Worm (Caenorhabditis elegans) whole organism, dauer: Measurements from ENCODE around the gene F48C5.2.

Experiments used
- unc-62 ChIP-seq: sonication (generic microtip); optimal IDR thresholded peaks from 2 replicates; lab custom pipeline; 2017; ENCODE audit warnings: missing biosample characterization, missing genetic modification reagents, missing genetic modification characterization

F48C5.2 gene

ce11 chrX:11475780-11476179, 21.6 kb upstream of the F48C5.2 start:
- no peak for TF ChIP-seq unc-62 (GFP tag; lab: Kevin White, UChicago)

DNA sequence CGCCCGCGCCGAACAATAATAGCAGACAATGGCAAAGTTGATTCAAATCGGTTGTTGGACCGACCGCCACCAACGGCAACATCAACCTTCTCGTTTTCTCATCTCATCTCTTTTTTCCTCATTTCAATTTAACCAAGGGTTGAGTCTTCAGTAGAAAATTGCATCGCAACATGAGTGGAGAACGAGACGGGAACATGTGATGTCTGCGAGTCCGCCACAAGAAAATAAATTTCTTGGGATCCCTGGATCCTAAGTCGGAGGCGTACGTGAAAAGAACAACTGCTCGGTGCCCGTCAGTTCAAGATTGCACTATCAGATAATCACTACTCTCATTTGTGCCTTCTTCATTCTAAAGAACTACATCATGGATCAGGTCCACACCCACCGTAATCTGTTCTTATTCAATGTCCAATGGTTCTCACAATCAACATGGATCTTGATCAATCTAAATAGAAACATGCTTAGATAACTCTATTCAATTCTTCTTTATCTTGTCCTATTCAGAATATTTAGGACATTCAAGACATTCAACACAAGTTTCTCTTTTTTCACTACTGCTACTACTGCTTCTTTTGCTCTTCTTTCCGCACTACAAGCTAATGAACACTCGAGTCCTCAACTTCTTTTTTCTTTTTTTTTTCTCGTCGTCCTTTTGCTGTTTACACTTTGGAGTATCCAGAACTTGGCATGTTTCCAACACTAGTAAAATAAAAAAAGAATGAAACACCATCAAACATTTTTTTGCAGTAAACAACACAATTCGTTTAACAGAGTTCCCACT, 20.7 kb upstream of the F48C5.2 start:
- no peak for TF ChIP-seq unc-62 (GFP tag; lab: Kevin White, UChicago)

DNA sequence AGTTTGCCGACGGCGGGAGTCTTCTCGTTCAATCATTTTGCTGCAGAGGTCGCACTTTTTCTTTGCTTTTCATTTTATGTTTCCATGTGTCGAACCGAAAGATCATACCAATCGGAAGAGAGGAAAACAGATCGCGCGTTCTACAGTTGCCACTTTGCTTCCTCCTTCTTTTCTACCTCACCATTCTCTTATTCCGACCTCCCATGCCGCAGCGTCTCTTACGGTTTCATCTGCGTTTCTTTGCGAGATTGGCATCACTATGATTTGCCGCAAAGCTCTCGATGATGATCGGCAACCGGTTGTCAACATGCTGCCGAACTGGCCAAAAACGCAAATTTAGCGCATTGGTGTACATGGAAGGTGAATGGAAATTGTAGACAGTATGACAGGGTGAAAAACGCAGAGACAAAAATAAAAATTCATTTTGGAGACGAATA, 20.0 kb upstream of the F48C5.2 start:
- no peak for TF ChIP-seq unc-62 (GFP tag; lab: Kevin White, UChicago)

DNA sequence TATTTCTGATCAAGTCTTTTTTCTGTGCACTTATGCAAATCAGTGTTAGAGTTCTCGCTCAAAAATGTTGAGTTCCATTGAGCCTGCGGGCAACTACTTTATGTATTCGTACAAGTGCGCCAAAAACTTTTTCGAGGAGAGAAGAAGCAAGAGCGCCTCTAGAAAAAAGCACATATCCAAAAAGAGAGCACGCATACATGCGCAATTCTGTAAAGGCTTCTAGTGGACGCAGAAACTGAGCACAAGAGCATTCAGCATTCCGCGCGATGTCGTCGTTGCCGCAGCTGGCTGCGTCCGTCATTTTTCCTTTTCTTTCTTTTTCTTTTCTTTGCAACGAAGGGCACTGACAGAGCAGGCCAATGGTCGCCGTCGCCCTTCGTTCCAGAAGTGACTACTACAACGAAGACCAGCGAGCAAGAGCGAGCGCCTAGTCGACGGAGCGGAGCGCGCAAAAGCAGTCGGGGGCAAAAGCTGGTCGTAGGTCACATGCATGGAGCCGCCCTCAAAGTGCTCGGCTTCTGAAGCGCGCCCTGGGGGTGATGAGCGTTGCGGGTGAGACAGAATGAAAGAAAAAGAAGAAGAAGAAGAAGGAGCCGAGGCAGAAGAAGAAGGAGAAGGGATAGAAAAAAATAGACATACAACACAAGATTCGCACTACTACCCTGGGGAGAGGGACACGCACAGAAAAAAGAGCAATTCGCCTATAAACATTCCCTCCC, 19.0 kb upstream of the F48C5.2 start:
- no peak for TF ChIP-seq unc-62 (GFP tag; lab: Kevin White, UChicago)

DNA sequence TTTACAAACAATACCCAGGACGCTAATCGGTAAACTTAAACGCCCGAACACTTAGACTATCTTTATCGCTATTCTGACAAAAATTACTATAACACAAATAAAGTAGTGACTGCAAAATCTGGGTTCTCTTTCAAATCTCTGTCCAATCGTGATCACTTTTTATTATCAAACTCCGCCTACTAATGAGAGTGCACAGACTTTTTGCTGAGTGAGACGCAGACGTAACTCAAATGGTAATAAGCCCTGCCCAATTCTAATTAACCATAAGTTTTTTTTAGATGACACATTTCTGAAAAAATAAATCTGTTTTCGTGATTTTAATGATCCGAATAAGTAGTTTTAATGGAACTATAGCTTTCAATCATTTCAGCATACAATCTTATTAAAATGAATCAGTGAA, 18.3 kb upstream of the F48C5.2 start:
- TF ChIP-seq unc-62 (GFP tag; lab: Kevin White, UChicago), result no peak

ce11 chrX:11471893-11472292, 17.8 kb upstream of the F48C5.2 start:
- TF ChIP-seq unc-62 (GFP tag; lab: Kevin White, UChicago), result no peak

ce11 chrX:11471409-11471808, 17.3 kb upstream of the F48C5.2 start:
- TF ChIP-seq unc-62 (GFP tag; lab: Kevin White, UChicago), result no peak

- no peak for TF ChIP-seq unc-62 (GFP tag; lab: Kevin White, UChicago)
Observed at ce11 chrX:11469600-11469999, 15.5 kb upstream of the F48C5.2 start.

- TF ChIP-seq unc-62 (GFP tag; lab: Kevin White, UChicago), result no peak
Observed at ce11 chrX:11468814-11469213, 14.7 kb upstream of the F48C5.2 start.

DNA sequence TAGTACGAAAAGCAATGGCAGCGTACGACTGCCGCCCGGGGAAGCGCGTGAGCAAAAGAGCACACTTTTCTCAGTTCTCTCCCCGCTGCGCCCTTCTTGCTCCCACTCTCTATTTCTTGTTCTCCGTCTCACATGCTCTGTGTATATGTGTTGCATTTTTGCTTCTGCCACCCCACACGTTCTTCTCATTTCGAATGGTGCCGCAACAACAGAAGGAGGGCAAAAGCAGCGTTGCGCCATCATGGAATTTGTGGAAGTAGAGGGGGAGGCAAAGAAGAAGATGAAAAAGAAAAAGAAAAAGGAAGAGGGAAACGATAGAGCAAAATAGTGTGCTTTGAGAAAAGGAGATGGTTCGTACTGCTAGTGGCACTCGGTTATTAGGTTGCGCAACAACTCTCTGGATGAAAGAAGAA, 13.2 kb upstream of the F48C5.2 start:
- no peak for TF ChIP-seq unc-62 (GFP tag; lab: Kevin White, UChicago)

ce11 chrX:11466444-11467319, 12.6 kb upstream of the F48C5.2 start:
- no peak for TF ChIP-seq unc-62 (GFP tag; lab: Kevin White, UChicago)

DNA sequence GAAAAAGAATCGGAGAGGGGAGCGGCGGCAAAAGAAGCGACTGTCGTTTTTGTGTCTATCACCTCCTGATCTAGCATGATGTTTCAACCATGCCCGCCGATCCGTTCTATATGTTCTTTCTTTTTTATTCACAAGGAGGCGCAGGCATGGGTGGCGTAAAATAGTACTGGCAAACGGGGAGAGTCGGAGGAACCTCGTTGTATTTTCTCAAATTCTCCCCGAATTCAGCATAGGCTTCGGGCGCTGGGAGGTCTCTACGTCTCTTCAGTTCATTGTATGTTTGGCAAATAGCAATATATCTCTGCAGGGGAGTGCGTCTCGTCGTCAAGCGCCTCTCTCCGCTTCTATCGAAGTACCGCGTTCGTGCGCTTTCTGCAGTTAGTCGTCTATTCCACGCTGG, 11.1 kb upstream of the F48C5.2 start, which contains the start of gene lin-14:
lin-14 (plus strand) TSS at position 346 of the 400 bp plus-strand sequence.
- TF ChIP-seq unc-62 (GFP tag; lab: Kevin White, UChicago), result no peak

DNA sequence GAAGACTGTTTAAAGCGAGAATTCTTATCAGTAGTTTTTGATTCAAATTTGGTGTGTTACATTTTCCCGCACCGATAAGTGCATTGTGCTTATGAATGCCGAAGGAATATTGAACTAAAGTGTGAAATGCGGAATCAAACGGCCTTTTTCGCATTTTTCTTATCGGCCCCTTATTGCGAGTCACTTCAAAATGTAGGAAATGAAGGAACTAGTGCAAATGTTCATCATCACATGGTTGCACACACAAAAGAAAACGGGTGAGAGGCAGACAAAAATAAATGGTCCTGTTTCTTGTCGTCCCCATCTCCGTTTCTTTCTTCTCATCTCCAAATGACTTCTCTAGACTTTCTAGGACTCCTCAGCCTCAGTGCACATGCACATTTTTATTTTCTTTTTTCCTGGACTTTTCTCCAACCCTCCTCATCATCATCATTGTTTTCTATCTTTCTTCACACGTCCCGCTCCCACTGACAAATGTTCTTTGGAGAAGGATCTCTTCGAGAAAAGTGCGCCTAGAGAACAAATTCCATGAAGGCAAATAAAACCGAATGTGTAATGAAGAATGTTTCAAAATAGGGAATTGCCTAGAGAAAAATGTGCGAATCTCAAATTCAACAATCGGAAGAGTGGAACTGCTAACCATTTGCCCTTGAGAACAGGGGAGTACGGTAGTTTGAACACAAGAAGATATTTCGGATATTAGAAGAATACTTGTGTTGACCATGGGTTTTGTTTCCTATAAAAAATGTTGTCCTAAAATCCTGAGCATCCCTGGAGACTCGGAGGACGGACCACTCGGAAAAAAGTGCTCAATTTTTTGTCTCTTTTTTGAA, 10.4 kb upstream of the F48C5.2 start:
- TF ChIP-seq unc-62 (GFP tag; lab: Kevin White, UChicago), result no peak

- TF ChIP-seq unc-62 (GFP tag; lab: Kevin White, UChicago), result no peak
Observed at ce11 chrX:11463568-11463967, 9.4 kb upstream of the F48C5.2 start.

- TF ChIP-seq unc-62 (GFP tag; lab: Kevin White, UChicago), result no peak
Observed at ce11 chrX:11463005-11463404, 8.9 kb upstream of the F48C5.2 start.
